Fruit fly (Drosophila melanogaster) whole organism, adult: ENCODE measurements around the gene CG16782.

ENCODE experiments used
- CG11617 ChIP-seq: fragments of 200-800 bp; sonication (Bioruptor generic); optimal IDR thresholded peaks from 2 replicates; lab custom pipeline; 2017; ENCODE audit warnings: mild to moderate bottlenecking, missing biosample characterization, missing genetic modification reagents, missing genetic modification characterization
- CG12768 ChIP-seq: fragments of 200-800 bp; sonication (Bioruptor generic); optimal IDR thresholded peaks from 2 replicates; lab custom pipeline; 2017; ENCODE audit warnings: missing biosample characterization, missing genetic modification characterization, mild to moderate bottlenecking, moderate library complexity, missing genetic modification reagents
- CG14711 ChIP-seq: fragments of 200-800 bp; sonication (Bioruptor generic); optimal IDR thresholded peaks from 2 replicates; lab custom pipeline; 2018; ENCODE audit warnings: missing biosample characterization, mild to moderate bottlenecking, missing genetic modification characterization, moderate library complexity
- CG1620 ChIP-seq: fragments of 200-800 bp; sonication (Bioruptor generic); optimal IDR thresholded peaks from 2 replicates; lab custom pipeline; 2016; ENCODE audit warnings: missing biosample characterization, missing genetic modification characterization
- CG33017 ChIP-seq: fragments of 200-800 bp; sonication (Bioruptor generic); optimal IDR thresholded peaks from 2 replicates; lab custom pipeline; 2018; ENCODE audit warnings: missing biosample characterization, mild to moderate bottlenecking, missing genetic modification characterization, moderate library complexity
- CG5204 ChIP-seq: fragments of 200-800 bp; sonication (Bioruptor generic); optimal IDR thresholded peaks from 2 replicates; lab custom pipeline; 2016; ENCODE audit warnings: missing biosample characterization, missing genetic modification characterization
- CG7045 ChIP-seq: fragments of 200-800 bp; sonication (Bioruptor generic); optimal IDR thresholded peaks from 2 replicates; lab custom pipeline; 2017; ENCODE audit warnings: missing biosample characterization, mild to moderate bottlenecking, missing genetic modification characterization
- CG7101 ChIP-seq: fragments of 200-800 bp; sonication (Bioruptor generic); optimal IDR thresholded peaks from 2 replicates; lab custom pipeline; 2018; ENCODE audit warnings: missing biosample characterization, mild to moderate bottlenecking, missing genetic modification characterization, moderate library complexity
- Clk ChIP-seq: fragments of 200-800 bp; sonication (Bioruptor generic); optimal IDR thresholded peaks from 2 replicates; lab custom pipeline; 2017; ENCODE audit warnings: missing biosample characterization, missing genetic modification characterization
- Crg-1 ChIP-seq: fragments of 200-800 bp; sonication (Bioruptor generic); optimal IDR thresholded peaks from 2 replicates; lab custom pipeline; 2016; ENCODE audit warnings: missing biosample characterization, missing genetic modification characterization
- Hr96 ChIP-seq: fragments of 200-800 bp; sonication (Bioruptor generic); optimal IDR thresholded peaks from 2 replicates; lab custom pipeline; 2016; ENCODE audit warnings: missing biosample characterization, missing genetic modification characterization
- Mnt ChIP-seq: fragments of 200-800 bp; sonication (Bioruptor generic); optimal IDR thresholded peaks from 2 replicates; lab custom pipeline; 2016; ENCODE audit warnings: missing biosample characterization, mild to moderate bottlenecking, missing genetic modification characterization
- bab1 ChIP-seq: fragments of 200-800 bp; sonication (Bioruptor generic); optimal IDR thresholded peaks from 3 replicates; lab custom pipeline; 2019; ENCODE audit warnings: missing biosample characterization, mild to moderate bottlenecking, missing genetic modification characterization, moderate library complexity
- cic ChIP-seq: fragments of 200-800 bp; sonication (Bioruptor generic); optimal IDR thresholded peaks from 2 replicates; lab custom pipeline; 2017; ENCODE audit warnings: missing biosample characterization, mild to moderate bottlenecking, missing genetic modification characterization, moderate library complexity
- cnc ChIP-seq, 2 experiments: fragments of >200 bp; optimal IDR thresholded peaks; 2 replicates each; lab custom pipeline; 2017
- kay ChIP-seq: fragments of 200-800 bp; sonication (Bioruptor generic); peaks from one replicate; lab custom pipeline; 2016; ENCODE audit warnings: missing biosample characterization, missing genetic modification characterization, borderline replicate concordance
- ovo ChIP-seq: fragments of 200-800 bp; sonication (Bioruptor generic); optimal IDR thresholded peaks from 2 replicates; lab custom pipeline; 2016; ENCODE audit warnings: missing biosample characterization, missing genetic modification characterization
- pad ChIP-seq: fragments of 200-800 bp; sonication (Bioruptor generic); optimal IDR thresholded peaks from 3 replicates; lab custom pipeline; 2017; ENCODE audit warnings: missing biosample characterization, missing genetic modification characterization, mild to moderate bottlenecking, moderate library complexity, missing genetic modification reagents
- tj ChIP-seq: fragments of 200-800 bp; sonication (Bioruptor generic); optimal IDR thresholded peaks from 3 replicates; lab custom pipeline; 2017; ENCODE audit warnings: missing biosample characterization, mild to moderate bottlenecking, missing genetic modification characterization, moderate library complexity
- toe ChIP-seq: fragments of 200-800 bp; sonication (Bioruptor generic); optimal IDR thresholded peaks from 2 replicates; lab custom pipeline; 2016; ENCODE audit warnings: missing biosample characterization, missing genetic modification characterization

Gene CG16782

dm6 chrX:3460140-3460642, at the start of gene CG16782, which contains the start of gene CG10801:
Gene CG16782 (minus strand): TSS chrX:3460240.
Gene CG10801 (plus strand): TSS chrX:3460592.
- TF ChIP-seq CG7101 (tag; lab: Kevin White, UChicago) (no peak), bab1 (GFP tag; lab: Kevin White, UChicago) (no peak), toe (GFP tag; lab: Kevin White, UChicago) (no peak), Hr96 (GFP tag; lab: Kevin White, UChicago) (no peak), CG11617 (GFP tag; lab: Kevin White, UChicago) (no peak), CG12768 (GFP tag; lab: Kevin White, UChicago) (no peak), cnc (optimal IDR thresholded peaks at IDR 0.05; lab: Kevin White, UChicago) (no peak), cic (no peak), ovo (no peak), CG5204 (GFP tag; lab: Kevin White, UChicago) (no peak), CG1620 (no peak), Crg-1 (GFP tag; lab: Kevin White, UChicago) (no peak), Clk (no peak), pad (GFP tag; lab: Kevin White, UChicago) (no peak), Mnt (GFP tag; lab: Kevin White, UChicago) (no peak), kay (GFP tag; lab: Kevin White, UChicago) (no peak), CG14711 (tag; lab: Kevin White, UChicago) (no peak), tj (no peak), CG7045 (GFP tag; lab: Kevin White, UChicago) (no peak), CG33017 (tag; lab: Kevin White, UChicago) (no peak)

- TF ChIP-seq cic (no peak), CG7045 (GFP tag; lab: Kevin White, UChicago) (no peak), CG11617 (GFP tag; lab: Kevin White, UChicago) (no peak), bab1 (GFP tag; lab: Kevin White, UChicago) (no peak), Mnt (GFP tag; lab: Kevin White, UChicago) (no peak), CG5204 (GFP tag; lab: Kevin White, UChicago) (no peak), pad (GFP tag; lab: Kevin White, UChicago) (no peak), kay (GFP tag; lab: Kevin White, UChicago) (no peak), ovo (no peak), Crg-1 (GFP tag; lab: Kevin White, UChicago) (no peak), tj (no peak), Clk (no peak), toe (GFP tag; lab: Kevin White, UChicago) (no peak), cnc (optimal IDR thresholded peaks at IDR 0.05; lab: Kevin White, UChicago) (no peak), Hr96 (GFP tag; lab: Kevin White, UChicago) (no peak), CG1620 (no peak), CG33017 (tag; lab: Kevin White, UChicago) (no peak), CG12768 (GFP tag; lab: Kevin White, UChicago) (no peak), CG14711 (tag; lab: Kevin White, UChicago) (no peak)
Observed at dm6 chrX:3504751-3505150, 44.7 kb upstream of the CG16782 start, which contains the start of gene Gas8. Gene Gas8 (minus strand): TSS chrX:3504851.

- TF ChIP-seq CG5204 (GFP tag; lab: Kevin White, UChicago) (no peak), Mnt (GFP tag; lab: Kevin White, UChicago) (no peak), bab1 (GFP tag; lab: Kevin White, UChicago) (no peak), CG7101 (tag; lab: Kevin White, UChicago) (no peak), cic (no peak), CG1620 (no peak), CG11617 (GFP tag; lab: Kevin White, UChicago) (no peak), Hr96 (GFP tag; lab: Kevin White, UChicago) (no peak), pad (GFP tag; lab: Kevin White, UChicago) (no peak), cnc (optimal IDR thresholded peaks at IDR 0.05; lab: Kevin White, UChicago) (no peak)
Observed at dm6 chrX:3504251-3504650, 44.2 kb upstream of the CG16782 start.

dm6 chrX:3485871-3486270, 25.8 kb upstream of the CG16782 start:
- TF ChIP-seq CG14711 (tag; lab: Kevin White, UChicago) (no peak), pad (GFP tag; lab: Kevin White, UChicago) (no peak), kay (GFP tag; lab: Kevin White, UChicago) (no peak)

- TF ChIP-seq CG7045 (GFP tag; lab: Kevin White, UChicago) (no peak), CG14711 (tag; lab: Kevin White, UChicago) (peak; percentile 2), CG1620 (no peak), Clk (no peak), CG12768 (GFP tag; lab: Kevin White, UChicago) (no peak), toe (GFP tag; lab: Kevin White, UChicago) (peak; percentile 22), kay (GFP tag; lab: Kevin White, UChicago) (no peak), bab1 (GFP tag; lab: Kevin White, UChicago) (peak; percentile 43), CG7101 (tag; lab: Kevin White, UChicago) (no peak), CG33017 (tag; lab: Kevin White, UChicago) (no peak), pad (GFP tag; lab: Kevin White, UChicago) (no peak), tj (peak; percentile 47), Crg-1 (GFP tag; lab: Kevin White, UChicago) (no peak), ovo (no peak), cnc (optimal IDR thresholded peaks at IDR 0.05; lab: Kevin White, UChicago) (no peak), cic (no peak), Mnt (GFP tag; lab: Kevin White, UChicago) (peak; percentile 63), Hr96 (GFP tag; lab: Kevin White, UChicago) (no peak), CG11617 (GFP tag; lab: Kevin White, UChicago) (no peak), CG5204 (GFP tag; lab: Kevin White, UChicago) (peak; percentile 8)
Observed at dm6 chrX:3485304-3485703, 25.3 kb upstream of the CG16782 start, which contains the start of the genes CG14270 and CG10803. Gene CG14270 (minus strand): TSS chrX:3485378. Gene CG10803 (plus strand): TSS chrX:3485650.
